Worm (Caenorhabditis elegans): ENCODE data around the gene rom-2.

rom-2 gene

DNA sequence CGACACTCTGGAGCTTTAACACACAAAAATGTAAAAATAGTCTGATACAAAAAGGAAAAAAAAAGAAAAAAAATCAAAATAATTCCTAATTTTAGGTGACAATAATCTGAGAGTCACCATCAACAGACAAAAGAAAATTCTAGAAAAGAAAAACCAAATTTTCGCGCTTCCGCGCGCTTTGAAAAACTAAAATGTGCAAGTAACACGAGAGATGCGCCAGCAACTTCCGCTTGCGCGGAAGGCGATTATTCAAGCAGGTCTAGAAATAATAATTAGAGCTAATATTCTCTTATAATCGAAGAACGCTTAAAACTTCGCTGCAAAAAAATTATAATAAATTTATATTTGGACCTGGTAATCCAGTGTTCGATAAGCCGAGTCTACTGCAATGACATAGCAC lies 21.5 kb upstream of the rom-2 start (continued):
- TF ChIP-seq him-1 (tag; optimal IDR thresholded peaks at IDR 0.05) (peak; percentile 87), Y53F4B.3 (GFP tag; IDR thresholded peaks at IDR 0.05) (peak; percentile 73), snpc-4 (GFP tag; optimal IDR thresholded peaks at IDR 0.05) (peak; percentile 52), snpc-4 (tag; optimal IDR thresholded peaks at IDR 0.05) (peak; percentile 54 to 86 (median 70)), ztf-18 (tag; optimal IDR thresholded peaks at IDR 0.05) (peak; percentile 99), ceh-100 (GFP tag; IDR thresholded peaks at IDR 0.05) (peak; percentile 85), lsy-27 (tag; optimal IDR thresholded peaks at IDR 0.05; ENCODE audit: borderline replicate concordance, insufficient read depth) (peak; percentile 40), akir-1 (GFP tag; optimal IDR thresholded peaks at IDR 0.05) (no peak), nfyb-1 (GFP tag; IDR thresholded peaks at IDR 0.05) (peak; percentile 87; the same call in 1 of the 2 replicates), F52B5.7 (tag; optimal IDR thresholded peaks at IDR 0.05) (no peak), hsf-1 (GFP tag; IDR thresholded peaks at IDR 0.05) (peak; percentile 100), F37B4.10 (GFP tag; IDR thresholded peaks at IDR 0.05) (peak; percentile 91; the same call in 1 of the 2 replicates), mes-4 (tag; optimal IDR thresholded peaks at IDR 0.05) (peak; percentile 57), pbrm-1 (GFP tag; IDR thresholded peaks at IDR 0.05) (peak; percentile 94), tlf-1 (GFP tag; optimal IDR thresholded peaks at IDR 0.05) (peak; percentile 98), dpff-1 (tag; optimal IDR thresholded peaks at IDR 0.05) (no peak), F23B12.7 (tag; optimal IDR thresholded peaks at IDR 0.05; ENCODE audit: insufficient read depth) (peak; percentile 42), rpc-1 (optimal IDR thresholded peaks at IDR 0.05) (peak; percentile 15), rpc-1 (tag; optimal IDR thresholded peaks at IDR 0.05) (no peak), D2030.7 (GFP tag; IDR thresholded peaks at IDR 0.05) (peak; percentile 99), athp-1 (tag; optimal IDR thresholded peaks at IDR 0.05) (peak; percentile 83), ceh-58 (GFP tag; IDR thresholded peaks at IDR 0.05) (no peak), lin-54 (GFP tag; optimal IDR thresholded peaks at IDR 0.05) (peak; percentile 97), lir-1 (GFP tag; conservative IDR thresholded peaks at IDR 0.05) (peak; percentile 93), lsl-1 (GFP tag; optimal IDR thresholded peaks at IDR 0.05) (peak; percentile 96), dox-1 (GFP tag; IDR thresholded peaks at IDR 0.05) (peak; percentile 98), sea-2 (GFP tag; IDR thresholded peaks at IDR 0.05) (no peak), ztf-6 (GFP tag; IDR thresholded peaks at IDR 0.05) (0 out of 2 replicates have a peak, but pooled peaks have one; percentile 7), attf-6 (GFP tag; IDR thresholded peaks at IDR 0.05) (peak; percentile 91), hlh-26 (GFP tag; conservative IDR thresholded peaks at IDR 0.05) (no peak), ama-1 (optimal IDR thresholded peaks at IDR 0.05) (no peak), ama-1 (GFP tag; optimal IDR thresholded peaks at IDR 0.05) (peak in 1 of 2 experiments; percentile 42), unc-130 (GFP tag; optimal IDR thresholded peaks at IDR 0.05) (peak; percentile 95), repo-1 (tag; optimal IDR thresholded peaks at IDR 0.05) (peak; percentile 72), mcd-1 (GFP tag; IDR thresholded peaks at IDR 0.05) (peak; percentile 95), madf-8 (GFP tag; conservative IDR thresholded peaks at IDR 0.05) (peak; percentile 100), F33H1.4 (GFP tag; IDR thresholded peaks at IDR 0.05) (peak; percentile 97), ceh-91 (GFP tag; IDR thresholded peaks at IDR 0.05) (peak; percentile 100), bed-2 (GFP tag; IDR thresholded peaks at IDR 0.05) (no peak), xnd-1 (tag; optimal IDR thresholded peaks at IDR 0.05) (peak; percentile 100), hlh-12 (tag; optimal IDR thresholded peaks at IDR 0.05) (no peak), zim-3 (tag; optimal IDR thresholded peaks at IDR 0.05) (no peak), efl-1 (GFP tag; optimal IDR thresholded peaks at IDR 0.05) (peak; percentile 99), bed-1 (GFP tag; IDR thresholded peaks at IDR 0.05) (0 out of 2 replicates have a peak, but pooled peaks have one; percentile 25), die-1 (tag; optimal IDR thresholded peaks at IDR 0.05) (peak; percentile 16), ZK185.1 (tag; optimal IDR thresholded peaks at IDR 0.05; ENCODE audit: poor library complexity, severe bottlenecking) (peak; percentile 69), hrde-1 (tag; optimal IDR thresholded peaks at IDR 0.05; ENCODE audit: borderline replicate concordance) (peak; percentile 91), hmg-20 (GFP tag; IDR thresholded peaks at IDR 0.05) (peak; percentile 86), nfya-1 (tag; optimal IDR thresholded peaks at IDR 0.05; ENCODE audit: borderline replicate concordance, insufficient read depth) (no peak), C17E4.6 (GFP tag; IDR thresholded peaks at IDR 0.05) (peak; percentile 98)

All from whole organism, young adult.